Fruit fly (Drosophila melanogaster): Measurements from ENCODE around the gene cu.

The cu gene

DNA sequence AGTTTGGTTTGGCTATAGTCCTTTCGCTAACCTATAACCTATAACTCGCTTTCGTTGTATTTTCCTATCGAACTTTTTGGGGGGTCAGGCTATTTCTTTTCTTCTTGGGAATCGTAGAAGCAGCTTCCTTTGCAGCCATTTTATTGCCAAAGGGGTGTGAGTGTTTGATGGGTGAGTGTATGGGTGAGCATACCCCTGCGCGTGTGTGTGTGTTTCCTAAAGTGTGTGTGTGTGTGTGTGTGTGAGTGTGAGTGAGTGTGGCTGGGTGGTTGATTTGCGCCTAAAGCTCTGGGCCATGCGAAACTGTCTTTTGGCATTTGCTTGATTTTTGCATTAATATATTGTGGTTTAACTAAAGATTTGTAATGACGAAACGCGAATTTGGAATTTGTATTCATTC, 56.4 kb downstream of the cu start:
- TF ChIP-seq CTCF (optimal IDR thresholded peaks at IDR 0.05) = no peak
- TF ChIP-seq CG8478 (optimal IDR thresholded peaks at IDR 0.05) = no peak

DNA sequence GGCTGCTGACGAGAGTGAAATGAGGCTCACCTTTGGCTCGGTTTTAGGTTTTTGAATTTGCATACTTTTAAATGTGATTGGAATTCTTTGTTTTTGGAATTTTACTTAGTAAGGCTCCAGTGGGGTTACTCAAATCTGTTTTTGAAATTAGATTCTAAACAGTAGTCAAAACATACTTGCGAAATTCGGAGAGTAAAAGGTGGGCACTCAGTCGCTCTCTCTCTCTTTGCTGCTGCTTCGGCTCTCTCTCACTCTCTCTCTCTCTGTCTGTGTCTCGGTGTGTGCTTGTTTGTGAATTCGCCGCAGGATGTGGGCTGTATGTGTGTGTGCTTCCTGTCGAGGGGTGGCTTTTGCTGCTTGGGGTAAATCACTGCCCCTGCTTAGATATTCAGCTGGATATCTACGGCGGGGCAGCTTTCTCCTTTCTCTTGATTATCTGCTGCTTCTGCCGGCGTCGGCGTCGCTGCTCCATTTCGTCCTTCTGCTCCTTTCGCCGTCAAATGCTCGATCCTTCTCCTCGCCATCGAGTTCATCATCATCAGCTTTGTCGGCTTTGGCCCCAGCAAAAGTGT, 57.1 kb downstream of the cu start:
- no peak for TF ChIP-seq CTCF (optimal IDR thresholded peaks at IDR 0.05)
- TF ChIP-seq CG8478 (optimal IDR thresholded peaks at IDR 0.05) = no peak

DNA sequence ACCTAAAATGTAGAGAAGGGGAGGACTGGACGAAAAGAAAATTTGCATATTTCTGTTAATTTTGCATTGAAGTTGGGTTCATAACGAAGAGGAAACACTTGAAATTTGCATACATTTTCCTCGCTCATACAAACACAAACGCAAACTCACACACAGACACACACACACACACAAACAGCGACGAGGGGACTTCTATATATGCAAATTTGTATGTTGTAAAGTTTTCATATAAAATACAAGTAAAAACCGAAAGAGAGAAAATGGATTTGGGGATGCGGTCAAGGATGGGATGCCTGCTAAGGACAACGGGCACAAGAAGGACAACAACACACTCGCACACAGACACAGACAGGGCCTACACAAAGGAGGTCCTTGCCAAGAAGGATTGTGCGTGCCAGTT, 60.1 kb downstream of the cu start:
- TF ChIP-seq CTCF (optimal IDR thresholded peaks at IDR 0.05) (no peak), CG8478 (optimal IDR thresholded peaks at IDR 0.05) (no peak)

All from S2 (cell line).